Fruit fly (Drosophila melanogaster) whole organism, embryonic: ENCODE data around the gene CG1979.

Experiments
- Blimp-1 ChIP-seq: fragments of 200-800 bp; sonication (Bioruptor generic); optimal IDR thresholded peaks from 3 replicates; lab custom pipeline; 2018; ENCODE audit warnings: missing biosample characterization, missing genetic modification characterization, mild to moderate bottlenecking, moderate library complexity, missing genetic modification reagents
- CG10267 ChIP-seq: fragments of 200-800 bp; sonication (Bioruptor generic); optimal IDR thresholded peaks from 2 replicates; lab custom pipeline; 2018; ENCODE audit warnings: missing biosample characterization, mild to moderate bottlenecking, missing genetic modification characterization, moderate library complexity
- CG10366 ChIP-seq: fragments of 200-800 bp; sonication (Bioruptor generic); IDR thresholded peaks from 2 replicates; pipeline ENCODE4 v1.3.6; 2022; ENCODE audit warnings: missing biosample characterization, missing genetic modification characterization
- CG11085 ChIP-seq: fragments of 200-800 bp; sonication (Bioruptor generic); IDR thresholded peaks from 2 replicates; pipeline ENCODE4 v1.3.6; 2022; ENCODE audit warnings: missing biosample characterization, missing genetic modification characterization
- CG11247 ChIP-seq: fragments of 200-800 bp; sonication (Bioruptor generic); IDR thresholded peaks from 2 replicates; pipeline ENCODE4 v1.3.6; 2022; ENCODE audit warnings: missing biosample characterization, missing genetic modification characterization
- CG11723 ChIP-seq: fragments of 200-800 bp; sonication (Bioruptor generic); optimal IDR thresholded peaks from 2 replicates; lab custom pipeline; 2017; ENCODE audit warnings: missing biosample characterization, mild to moderate bottlenecking, missing genetic modification characterization
- CG15601 ChIP-seq: fragments of 200-800 bp; sonication (Bioruptor generic); optimal IDR thresholded peaks from 3 replicates; lab custom pipeline; 2019; ENCODE audit warnings: missing biosample characterization, mild to moderate bottlenecking, missing genetic modification characterization, moderate library complexity
- CG1603 ChIP-seq: fragments of 200-800 bp; sonication (Bioruptor generic); optimal IDR thresholded peaks from 2 replicates; lab custom pipeline; 2019; ENCODE audit warnings: missing biosample characterization, mild to moderate bottlenecking, missing genetic modification characterization, moderate library complexity
- CG16779 ChIP-seq: fragments of 200-800 bp; sonication (Bioruptor generic); IDR thresholded peaks from 2 replicates; pipeline ENCODE4 v1.3.6; 2022; ENCODE audit warnings: missing biosample characterization, missing genetic modification characterization
- CG2712 ChIP-seq: fragments of 200-800 bp; optimal IDR thresholded peaks from 3 replicates; lab custom pipeline; 2019; ENCODE audit warnings: missing biosample characterization, mild to moderate bottlenecking, missing genetic modification characterization, moderate library complexity
- CG31388 ChIP-seq: fragments of 200-800 bp; sonication (Bioruptor generic); optimal IDR thresholded peaks from 2 replicates; lab custom pipeline; 2016; ENCODE audit warnings: missing biosample characterization, missing genetic modification characterization
- CG33213 ChIP-seq: fragments of 200-800 bp; sonication (Bioruptor generic); optimal IDR thresholded peaks from 3 replicates; lab custom pipeline; 2016; ENCODE audit warnings: missing biosample characterization, missing genetic modification characterization
- CG33557 ChIP-seq: fragments of 200-800 bp; sonication (Bioruptor generic); optimal IDR thresholded peaks from 2 replicates; lab custom pipeline; 2019; ENCODE audit warnings: missing biosample characterization, mild to moderate bottlenecking, missing genetic modification characterization, moderate library complexity
- CG3995 ChIP-seq: fragments of 200-800 bp; sonication (Bioruptor generic); optimal IDR thresholded peaks from 3 replicates; lab custom pipeline; 2016; ENCODE audit warnings: missing biosample characterization, missing genetic modification characterization
- CG6854 ChIP-seq: fragments of 200-800 bp; sonication (Bioruptor generic); optimal IDR thresholded peaks from 3 replicates; lab custom pipeline; 2017; ENCODE audit warnings: missing biosample characterization, mild to moderate bottlenecking, missing genetic modification characterization
- CG9797 ChIP-seq: fragments of 200-800 bp; sonication (Bioruptor generic); optimal IDR thresholded peaks from 3 replicates; lab custom pipeline; 2018; ENCODE audit warnings: missing biosample characterization, mild to moderate bottlenecking, missing genetic modification characterization
- Camta ChIP-seq: fragments of 200-800 bp; sonication (Bioruptor generic); optimal IDR thresholded peaks from 2 replicates; lab custom pipeline; 2016; ENCODE audit warnings: missing biosample characterization, missing genetic modification characterization
- Dek ChIP-seq: fragments of 200-800 bp; sonication (Bioruptor generic); optimal IDR thresholded peaks from 3 replicates; lab custom pipeline; 2019; ENCODE audit warnings: missing biosample characterization, mild to moderate bottlenecking, missing genetic modification characterization, moderate library complexity
- Fer3 ChIP-seq: fragments of 200-800 bp; sonication (Bioruptor generic); optimal IDR thresholded peaks from 2 replicates; lab custom pipeline; 2018; ENCODE audit warnings: missing biosample characterization, mild to moderate bottlenecking, missing genetic modification characterization, moderate library complexity
- Gsc ChIP-seq: fragments of 200-800 bp; sonication (Bioruptor generic); IDR thresholded peaks from 2 replicates; pipeline ENCODE4 v1.3.6; 2022; ENCODE audit warnings: missing biosample characterization, missing genetic modification characterization
- HLH4C ChIP-seq: fragments of 200-800 bp; sonication (Bioruptor generic); IDR thresholded peaks from 3 replicates; pipeline ENCODE4 v1.3.6; 2022; ENCODE audit warnings: missing biosample characterization, missing genetic modification characterization; ENCODE audit not compliant: partially characterized antibody
- HLH54F ChIP-seq: fragments of 200-800 bp; sonication (Bioruptor generic); optimal IDR thresholded peaks from 3 replicates; lab custom pipeline; 2016; ENCODE audit warnings: missing biosample characterization, missing genetic modification characterization
- HmgD ChIP-seq: fragments of 200-800 bp; sonication (Bioruptor generic); optimal IDR thresholded peaks from 3 replicates; lab custom pipeline; 2016; ENCODE audit warnings: missing biosample characterization, missing genetic modification characterization
- Lhr ChIP-seq: fragments of 200-800 bp; sonication (Bioruptor generic); optimal IDR thresholded peaks from 3 replicates; lab custom pipeline; 2017; ENCODE audit warnings: mild to moderate bottlenecking, missing biosample characterization, missing genetic modification reagents, missing genetic modification characterization
- MESR4 ChIP-seq: fragments of 200-800 bp; sonication (Bioruptor generic); optimal IDR thresholded peaks from 2 replicates; lab custom pipeline; 2018; ENCODE audit warnings: missing biosample characterization, mild to moderate bottlenecking, missing genetic modification characterization, moderate library complexity
- Max ChIP-seq: fragments of 200-800 bp; sonication (Bioruptor generic); optimal IDR thresholded peaks from 2 replicates; lab custom pipeline; 2016; ENCODE audit warnings: missing biosample characterization, mild to moderate bottlenecking, missing genetic modification characterization
- Nf-YC ChIP-seq: fragments of 200-800 bp; optimal IDR thresholded peaks from 3 replicates; lab custom pipeline; 2019; ENCODE audit warnings: missing biosample characterization, mild to moderate bottlenecking, missing genetic modification characterization, moderate library complexity
- Spps ChIP-seq: fragments of 200-800 bp; sonication (Bioruptor generic); optimal IDR thresholded peaks from 2 replicates; lab custom pipeline; 2018; ENCODE audit warnings: missing biosample characterization, mild to moderate bottlenecking, missing genetic modification characterization
- YL-1 ChIP-seq: fragments of 200-800 bp; sonication (Bioruptor generic); optimal IDR thresholded peaks from 3 replicates; lab custom pipeline; 2017; ENCODE audit warnings: missing biosample characterization, mild to moderate bottlenecking, missing genetic modification characterization
- az2 ChIP-seq: fragments of 200-800 bp; sonication (Bioruptor generic); optimal IDR thresholded peaks from 3 replicates; lab custom pipeline; 2016; ENCODE audit warnings: missing biosample characterization, missing genetic modification characterization
- cad ChIP-seq: fragments of >200 bp; optimal IDR thresholded peaks from 2 replicates; lab custom pipeline; 2017; ENCODE audit warnings: missing biosample characterization, missing genetic modification characterization
- cas ChIP-seq: fragments of 200-800 bp; sonication (Bioruptor generic); IDR thresholded peaks from 2 replicates; pipeline ENCODE4 v1.3.6; 2022; ENCODE audit warnings: missing biosample characterization, missing genetic modification characterization
- crp ChIP-seq, 2 experiments: fragments of 200-800 bp; sonication (Bioruptor generic); optimal IDR thresholded peaks; 2 replicates in 1 of 2; 3 replicates in 1 of 2; lab custom pipeline; 2017; ENCODE audit warnings: missing biosample characterization in 2 of 2, missing genetic modification characterization in 2 of 2, mild to moderate bottlenecking in 1 of 2, moderate library complexity in 1 of 2
- dm ChIP-seq: fragments of 200-800 bp; sonication (Bioruptor generic); optimal IDR thresholded peaks from 3 replicates; lab custom pipeline; 2016; ENCODE audit warnings: missing biosample characterization, missing genetic modification characterization
- dpn ChIP-seq, 2 experiments: fragments of 200-800 bp; sonication (Bioruptor generic); optimal IDR thresholded peaks; 3 replicates each; lab custom pipeline; 2016; ENCODE audit warnings: missing biosample characterization in 2 of 2, missing genetic modification characterization in 2 of 2
- eve ChIP-seq, 2 experiments: fragments of >200 bp; optimal IDR thresholded peaks; 2 replicates each; lab custom pipeline; 2017; ENCODE audit warnings: missing biosample characterization in 2 of 2, missing genetic modification characterization in 2 of 2
- fd102C ChIP-seq: fragments of 200-800 bp; sonication (Bioruptor generic); optimal IDR thresholded peaks from 2 replicates; lab custom pipeline; 2018; ENCODE audit warnings: missing biosample characterization, mild to moderate bottlenecking, missing genetic modification characterization, moderate library complexity
- gem ChIP-seq: fragments of 200-800 bp; sonication (Bioruptor generic); optimal IDR thresholded peaks from 2 replicates; lab custom pipeline; 2019; ENCODE audit warnings: missing biosample characterization, mild to moderate bottlenecking, missing genetic modification characterization, moderate library complexity
- gfzf ChIP-seq: fragments of 200-800 bp; sonication (Bioruptor generic); optimal IDR thresholded peaks from 2 replicates; lab custom pipeline; 2016; ENCODE audit warnings: missing biosample characterization, mild to moderate bottlenecking, missing genetic modification characterization, moderate library complexity
- grn ChIP-seq: fragments of 200-800 bp; sonication (Bioruptor generic); optimal IDR thresholded peaks from 3 replicates; lab custom pipeline; 2017; ENCODE audit warnings: missing biosample characterization, missing genetic modification characterization
- hb ChIP-seq: fragments of 200-800 bp; sonication (Bioruptor generic); IDR thresholded peaks from 3 replicates; pipeline ENCODE4 v1.3.6; 2022; ENCODE audit warnings: missing biosample characterization, missing genetic modification characterization; ENCODE audit not compliant: partially characterized antibody
- insv ChIP-seq, 2 experiments: fragments of 200-800 bp; sonication (Bioruptor generic); optimal IDR thresholded peaks; 3 replicates each; lab custom pipeline; 2016 to 2018; ENCODE audit warnings: missing biosample characterization in 2 of 2, missing genetic modification characterization in 2 of 2
- nmo ChIP-seq: fragments of 200-800 bp; sonication (Bioruptor generic); optimal IDR thresholded peaks from 2 replicates; lab custom pipeline; 2018; ENCODE audit warnings: missing biosample characterization, mild to moderate bottlenecking, missing genetic modification characterization, moderate library complexity
- onecut ChIP-seq: fragments of 200-800 bp; sonication (Bioruptor generic); IDR thresholded peaks from 2 replicates; pipeline ENCODE4 v1.3.6; 2022; ENCODE audit warnings: missing biosample characterization, missing genetic modification characterization
- phol ChIP-seq: fragments of 200-800 bp; sonication (Bioruptor generic); optimal IDR thresholded peaks from 3 replicates; lab custom pipeline; 2018; ENCODE audit warnings: missing biosample characterization, mild to moderate bottlenecking, missing genetic modification characterization, moderate library complexity
- repo ChIP-seq: fragments of 200-800 bp; sonication (Bioruptor generic); optimal IDR thresholded peaks from 2 replicates; lab custom pipeline; 2016; ENCODE audit warnings: missing biosample characterization, missing genetic modification characterization
- schlank ChIP-seq: fragments of 200-800 bp; sonication (Bioruptor generic); optimal IDR thresholded peaks from 2 replicates; lab custom pipeline; 2018; ENCODE audit warnings: missing biosample characterization, mild to moderate bottlenecking, missing genetic modification characterization
- wek ChIP-seq: fragments of 200-800 bp; sonication (Bioruptor generic); optimal IDR thresholded peaks from 3 replicates; lab custom pipeline; 2018; ENCODE audit warnings: missing biosample characterization, mild to moderate bottlenecking, missing genetic modification characterization, moderate library complexity

CG1979 gene

DNA sequence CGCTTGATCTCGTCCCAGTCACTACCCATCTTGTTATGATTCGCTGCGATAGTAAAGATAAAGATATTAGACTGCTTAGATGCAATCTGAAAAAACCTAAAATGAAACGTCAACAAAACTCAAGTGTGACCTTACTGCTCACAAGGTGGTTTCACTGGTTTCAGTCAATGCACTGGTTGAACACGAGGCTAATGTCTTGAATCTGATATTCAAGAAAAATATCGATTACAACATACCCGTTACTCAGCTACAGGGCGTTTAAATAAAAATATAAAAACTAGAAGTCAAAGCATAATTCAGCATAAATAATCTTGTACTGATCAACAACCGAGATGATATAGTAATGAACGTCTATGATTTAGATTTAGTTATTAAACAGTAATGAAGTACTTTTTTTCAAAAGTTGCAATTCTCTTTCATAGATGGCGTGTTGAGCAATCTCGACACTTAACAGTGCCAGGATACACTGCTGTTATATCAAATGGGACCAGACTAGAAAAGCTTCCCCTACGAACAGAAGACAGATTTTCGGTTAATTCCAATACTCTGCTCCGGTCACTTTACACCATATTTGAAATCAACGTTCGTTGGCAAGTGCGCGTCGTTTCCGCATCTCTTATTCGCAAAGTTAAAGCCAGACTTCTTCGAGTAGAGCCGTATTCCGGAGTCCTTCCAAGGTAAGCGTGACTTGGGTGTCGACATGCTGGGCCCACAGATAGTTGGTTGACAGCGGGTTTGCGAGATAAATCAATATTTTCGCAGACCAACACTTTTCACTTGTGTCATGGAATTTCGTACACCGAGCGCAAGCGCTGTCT, 20.1 kb downstream of the CG1979 start, which contains the start of the genes Ufl1 and CG1943 (continued):
- TF ChIP-seq CG15601 (tag; lab: Kevin White, UChicago): peak; percentile 96
- no peak for TF ChIP-seq Gsc (GFP tag; lab: Robert Waterston, UW)
- peak; percentile 92 for TF ChIP-seq CG3995
- TF ChIP-seq CG6854: peak; percentile 38
- peak; percentile 95 for TF ChIP-seq gfzf (GFP tag; lab: Kevin White, UChicago)
- TF ChIP-seq schlank: no peak
- TF ChIP-seq HmgD (GFP tag; lab: Kevin White, UChicago): peak; percentile 56
- TF ChIP-seq CG10267 (tag; lab: Kevin White, UChicago): peak; percentile 71
- peak; percentile 90 for TF ChIP-seq onecut (GFP tag; lab: Robert Waterston, UW)
- TF ChIP-seq CG9797 (GFP tag; lab: Kevin White, UChicago): peak; percentile 92
- TF ChIP-seq CG16779 (GFP tag; lab: Robert Waterston, UW): no peak
- TF ChIP-seq Blimp-1 (GFP tag; lab: Kevin White, UChicago): no peak
- peak; percentile 69 for TF ChIP-seq dm
- TF ChIP-seq fd102C (GFP tag; lab: Kevin White, UChicago): no peak
- TF ChIP-seq eve (GFP tag; optimal IDR thresholded peaks at IDR 0.05; lab: Kevin White, UChicago): no peak
- no peak for TF ChIP-seq az2 (GFP tag; lab: Kevin White, UChicago)
- TF ChIP-seq CG31388 (GFP tag; lab: Kevin White, UChicago): no peak
- no peak for TF ChIP-seq cad
- TF ChIP-seq Nf-YC: peak; percentile 12
- peak; percentile 36 for TF ChIP-seq CG33213 (GFP tag; lab: Kevin White, UChicago)
- no peak for TF ChIP-seq Camta
- TF ChIP-seq CG1603 (tag; lab: Kevin White, UChicago): peak; percentile 35
- no peak for TF ChIP-seq crp (GFP tag; optimal IDR thresholded peaks at IDR 0.05; lab: Kevin White, UChicago)
- no peak for TF ChIP-seq HLH4C (GFP tag; lab: Robert Waterston, UW)
- TF ChIP-seq hb (GFP tag; lab: Robert Waterston, UW): no peak
- TF ChIP-seq grn: peak; percentile 98
- TF ChIP-seq Max: peak; percentile 25
- TF ChIP-seq Spps (tag; lab: Kevin White, UChicago): peak; percentile 13
- TF ChIP-seq wek: peak; percentile 5
- peak; percentile 21 for TF ChIP-seq phol (tag; lab: Kevin White, UChicago)
- peak; percentile 69 for TF ChIP-seq YL-1 (GFP tag; lab: Kevin White, UChicago)
- no peak for TF ChIP-seq repo (GFP tag; lab: Kevin White, UChicago)
- TF ChIP-seq gem (tag; lab: Kevin White, UChicago): peak; percentile 22
- TF ChIP-seq Fer3: no peak
- TF ChIP-seq CG2712: peak; percentile 58
- no peak for TF ChIP-seq CG11247
- TF ChIP-seq insv (GFP tag; optimal IDR thresholded peaks at IDR 0.05; lab: Kevin White, UChicago): peak in 1 of 2 experiments; percentile 31
- peak; percentile 75 for TF ChIP-seq MESR4
- TF ChIP-seq CG10366 (GFP tag; lab: Robert Waterston, UW): no peak
- peak; percentile 92 for TF ChIP-seq Lhr (GFP tag; lab: Kevin White, UChicago)
- TF ChIP-seq nmo (GFP tag; lab: Kevin White, UChicago): peak; percentile 65
- TF ChIP-seq CG33557 (GFP tag; lab: Kevin White, UChicago): no peak
- peak in 1 of 2 experiments; percentile 12 for TF ChIP-seq dpn (GFP tag; optimal IDR thresholded peaks at IDR 0.05; lab: Kevin White, UChicago)
- no peak for TF ChIP-seq CG11085 (GFP tag; lab: Robert Waterston, UW)
- peak; percentile 18 for TF ChIP-seq Dek (tag; lab: Kevin White, UChicago)
- no peak for TF ChIP-seq CG11723
- no peak for TF ChIP-seq HLH54F
- TF ChIP-seq cas (GFP tag; lab: Robert Waterston, UW): no peak
